Worm (Caenorhabditis elegans) whole organism, dauer: Measurements from ENCODE around the gene T13H5.8.

ENCODE experiments used
- unc-62 ChIP-seq: sonication (generic microtip); optimal IDR thresholded peaks from 2 replicates; lab custom pipeline; 2017; ENCODE audit warnings: missing biosample characterization, missing genetic modification reagents, missing genetic modification characterization

Gene T13H5.8

DNA sequence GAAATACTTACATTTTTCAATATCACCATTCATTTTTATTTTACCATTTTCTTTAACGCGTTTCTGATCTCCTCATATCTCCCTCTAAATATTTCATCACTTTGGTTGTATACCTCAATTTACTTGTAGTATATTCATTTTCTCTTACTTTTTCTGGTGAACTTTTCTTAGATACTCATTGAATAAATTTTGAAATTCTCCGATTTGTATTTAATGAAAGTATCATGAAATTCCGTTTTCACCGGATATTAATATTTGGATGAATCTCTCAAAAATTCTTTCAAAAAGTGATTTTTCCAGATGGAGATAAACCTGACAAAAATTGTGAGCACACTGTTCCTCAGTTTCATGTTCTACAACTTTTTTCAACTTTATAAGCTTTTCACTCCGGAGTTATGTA, at the start of gene T13H5.8:
Gene T13H5.8 (plus strand): TSS at position 301 of the 400 bp plus-strand sequence.
- no peak for TF ChIP-seq unc-62 (GFP tag; lab: Kevin White, UChicago)

DNA sequence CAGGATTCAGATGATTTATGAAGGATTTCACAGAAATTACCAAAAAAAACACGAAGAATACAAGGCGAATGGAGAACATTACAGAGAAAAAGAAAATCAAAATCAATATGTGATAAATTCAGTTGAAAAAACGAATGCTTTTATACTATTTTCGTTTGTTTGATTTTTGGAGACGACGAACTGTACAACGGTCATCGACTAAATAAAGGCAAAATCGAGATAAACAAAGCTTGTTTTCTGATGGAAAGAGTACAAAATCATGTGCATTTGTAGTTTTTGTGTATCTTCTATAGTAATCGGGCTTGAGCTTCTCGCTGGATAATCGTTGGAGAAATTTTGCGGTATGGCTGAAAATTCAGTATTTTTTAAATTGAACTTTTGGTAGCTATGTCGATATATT, 47.2 kb upstream of the T13H5.8 start, which contains the start of gene M05D6.8:
Gene M05D6.8 (minus strand): TSS at position 101 of the 400 bp plus-strand sequence.
- TF ChIP-seq unc-62 (GFP tag; lab: Kevin White, UChicago), result no peak

ce11 chrII:8472916-8473315, 45.4 kb upstream of the T13H5.8 start:
- no peak for TF ChIP-seq unc-62 (GFP tag; lab: Kevin White, UChicago)

ce11 chrII:8475306-8475822, 42.9 kb upstream of the T13H5.8 start, which contains the start of the genes M05D6.1 and M05D6.3:
TSS of gene M05D6.1 (minus strand) at chrII:8475406.
TSS of gene M05D6.3 (plus strand) at chrII:8475772.
- TF ChIP-seq unc-62 (GFP tag; lab: Kevin White, UChicago), result no peak

DNA sequence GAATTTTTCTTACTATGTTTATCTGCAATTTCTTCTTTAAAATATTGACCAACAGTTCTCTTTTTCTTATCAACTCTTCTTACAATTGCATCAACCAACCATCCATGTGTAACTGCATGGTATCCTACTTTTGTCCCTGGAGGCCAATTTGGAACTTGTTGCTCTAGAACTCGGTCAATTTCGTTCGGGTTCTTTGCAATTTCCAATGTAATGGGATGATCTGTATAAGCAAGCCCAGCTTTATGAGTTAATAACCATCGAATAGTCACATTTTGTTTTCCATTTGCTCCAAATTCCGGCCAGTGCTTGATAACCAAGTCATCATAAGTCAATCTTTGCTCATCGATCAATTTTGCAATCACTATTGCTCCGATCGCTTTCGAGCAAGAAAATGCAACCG, 39.0 kb upstream of the T13H5.8 start:
- TF ChIP-seq unc-62 (GFP tag; lab: Kevin White, UChicago), result no peak

DNA sequence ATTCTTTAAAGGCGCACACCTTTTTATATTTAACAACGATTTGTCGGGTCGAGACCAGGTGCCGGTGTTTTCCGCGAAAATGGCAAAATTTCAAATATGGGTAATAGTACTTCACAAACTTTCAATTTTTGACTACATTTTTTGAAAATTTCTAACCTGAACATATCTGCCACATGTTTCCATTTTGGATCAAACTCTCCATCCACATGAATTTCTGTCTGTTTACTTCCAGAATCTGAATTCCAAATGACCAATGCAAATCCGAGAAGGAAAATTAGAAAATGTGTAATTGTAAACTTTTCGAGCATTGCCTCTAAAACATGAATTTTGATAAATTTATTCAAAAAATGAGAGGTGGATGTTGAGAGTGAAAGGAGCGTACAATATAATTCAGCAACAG, 38.1 kb upstream of the T13H5.8 start, which contains the start of gene lact-4:
Gene lact-4 (minus strand): TSS at position 313 of the 400 bp plus-strand sequence.
- no peak for TF ChIP-seq unc-62 (GFP tag; lab: Kevin White, UChicago)

DNA sequence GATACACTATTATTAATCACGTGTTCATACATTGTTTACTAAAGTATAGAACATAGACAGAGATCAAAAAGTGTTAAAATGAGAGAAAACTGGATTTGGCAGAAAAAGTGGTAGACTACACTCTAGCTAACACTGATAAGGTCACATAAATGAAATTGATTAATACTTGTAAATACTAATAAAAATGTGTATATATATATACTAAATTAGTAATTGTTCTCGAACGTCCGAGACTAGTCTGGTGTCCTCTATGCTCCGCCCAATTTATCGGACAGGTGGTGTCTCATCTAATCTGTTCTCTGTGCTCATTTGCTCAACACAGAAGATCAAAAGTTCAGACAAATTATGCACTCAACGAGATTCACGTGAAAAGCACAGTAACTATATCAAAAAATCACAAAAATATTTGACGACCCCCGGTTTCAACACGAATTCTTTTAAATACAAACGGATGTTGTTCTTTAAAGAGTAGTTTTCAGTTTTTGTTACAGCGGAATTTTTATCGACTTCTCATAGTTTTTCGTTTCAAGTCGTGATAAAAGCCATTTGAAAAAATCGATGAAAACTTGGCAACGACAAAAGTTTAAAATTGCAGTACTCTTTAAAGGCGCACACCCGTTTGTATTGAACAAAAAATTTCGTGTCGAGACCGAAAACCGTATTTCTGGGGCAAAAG, 37.1 kb upstream of the T13H5.8 start:
- no peak for TF ChIP-seq unc-62 (GFP tag; lab: Kevin White, UChicago)

- no peak for TF ChIP-seq unc-62 (GFP tag; lab: Kevin White, UChicago)
These were observed 36.5 kb upstream of the T13H5.8 start, which contains the start of gene M05D6.5 for ce11 chrII:8481731-8482253. TSS of gene M05D6.5 (minus strand) at chrII:8482203.

- no peak for TF ChIP-seq unc-62 (GFP tag; lab: Kevin White, UChicago)
These were observed 35.1 kb upstream of the T13H5.8 start for ce11 chrII:8483124-8483792.

- TF ChIP-seq unc-62 (GFP tag; lab: Kevin White, UChicago), result no peak
These were observed 34.5 kb upstream of the T13H5.8 start, which contains the start of gene taap-1 for ce11 chrII:8483793-8484186. TSS of gene taap-1 (minus strand) at chrII:8483871.

ce11 chrII:8484546-8484945, 33.8 kb upstream of the T13H5.8 start:
- TF ChIP-seq unc-62 (GFP tag; lab: Kevin White, UChicago), result no peak

DNA sequence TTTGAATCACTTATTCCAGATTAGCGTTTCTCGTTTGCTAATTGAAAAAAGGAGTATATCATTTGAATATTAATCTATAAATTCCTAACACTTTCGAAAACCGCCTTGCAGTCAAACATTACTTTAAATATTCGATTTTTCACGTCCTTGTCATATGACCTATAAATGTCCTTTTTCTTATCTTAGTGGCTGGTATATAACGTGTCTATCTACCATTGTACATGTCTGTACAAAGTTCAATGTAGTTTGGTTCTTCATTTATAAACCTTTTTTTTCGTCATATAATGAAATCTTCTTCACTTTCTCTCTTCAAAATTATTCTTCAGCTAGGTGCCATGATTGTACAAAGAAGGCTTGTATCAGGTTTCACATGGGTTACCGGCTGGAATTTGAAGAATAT, 32.7 kb upstream of the T13H5.8 start, which contains the start of gene gbh-2:
Gene gbh-2 (plus strand): TSS at position 277 of the 400 bp plus-strand sequence.
- TF ChIP-seq unc-62 (GFP tag; lab: Kevin White, UChicago), result no peak

ce11 chrII:8488123-8488522, 30.2 kb upstream of the T13H5.8 start:
- TF ChIP-seq unc-62 (GFP tag; lab: Kevin White, UChicago), result no peak

ce11 chrII:8494228-8494717, 24.0 kb upstream of the T13H5.8 start, which contains the start of gene M05D6.9:
TSS of gene M05D6.9 (plus strand) at chrII:8494278.
- no peak for TF ChIP-seq unc-62 (GFP tag; lab: Kevin White, UChicago)

ce11 chrII:8496184-8496583, 22.1 kb upstream of the T13H5.8 start:
- TF ChIP-seq unc-62 (GFP tag; lab: Kevin White, UChicago), result no peak

ce11 chrII:8498173-8498572, 20.1 kb upstream of the T13H5.8 start:
- TF ChIP-seq unc-62 (GFP tag; lab: Kevin White, UChicago), result no peak
